Fruit fly (Drosophila melanogaster) whole organism, embryonic: ENCODE data around the gene Spn75F.

Source experiments
- ATbp ChIP-seq: fragments of 200-800 bp; sonication (Bioruptor generic); optimal IDR thresholded peaks from 2 replicates; lab custom pipeline; 2017; ENCODE audit warnings: missing biosample characterization, mild to moderate bottlenecking, missing genetic modification characterization, missing genetic modification reagents
- Asciz ChIP-seq: fragments of 200-800 bp; sonication (Bioruptor generic); optimal IDR thresholded peaks from 2 replicates; lab custom pipeline; 2017; ENCODE audit warnings: missing biosample characterization, mild to moderate bottlenecking, missing genetic modification characterization, missing genetic modification reagents
- Bgb ChIP-seq: fragments of 200-800 bp; sonication (Bioruptor generic); IDR thresholded peaks from 2 replicates; pipeline ENCODE4 v1.3.6; 2022; ENCODE audit warnings: missing biosample characterization, missing genetic modification characterization; ENCODE audit not compliant: partially characterized antibody
- BtbVII ChIP-seq: fragments of 200-800 bp; sonication (Bioruptor generic); optimal IDR thresholded peaks from 3 replicates; lab custom pipeline; 2017; ENCODE audit warnings: missing biosample characterization, mild to moderate bottlenecking, missing genetic modification characterization
- CG10959 ChIP-seq: fragments of 200-800 bp; sonication (Bioruptor generic); IDR thresholded peaks from 2 replicates; pipeline ENCODE4 v1.3.6; 2022; ENCODE audit warnings: missing biosample characterization, missing genetic modification characterization
- CG11696 ChIP-seq: fragments of 200-800 bp; sonication (Bioruptor generic); IDR thresholded peaks from 2 replicates; pipeline ENCODE4 v1.3.6; 2022; ENCODE audit warnings: missing biosample characterization, missing genetic modification characterization
- CG12942 ChIP-seq: fragments of 200-800 bp; sonication (Bioruptor generic); optimal IDR thresholded peaks from 3 replicates; lab custom pipeline; 2016; ENCODE audit warnings: missing biosample characterization, missing genetic modification characterization
- CG14050 ChIP-seq: fragments of 200-800 bp; sonication (Bioruptor generic); IDR thresholded peaks from 3 replicates; pipeline ENCODE4 v1.3.6; 2022; ENCODE audit warnings: missing biosample characterization, missing genetic modification characterization
- CG18599 ChIP-seq: fragments of 200-800 bp; sonication (Bioruptor generic); optimal IDR thresholded peaks from 3 replicates; lab custom pipeline; 2017; ENCODE audit warnings: missing biosample characterization, missing genetic modification characterization, mild to moderate bottlenecking, moderate library complexity, missing genetic modification reagents
- CG18764 ChIP-seq: fragments of 200-800 bp; sonication (Bioruptor generic); optimal IDR thresholded peaks from 3 replicates; lab custom pipeline; 2016; ENCODE audit warnings: missing biosample characterization, missing genetic modification characterization
- CG2678 ChIP-seq: fragments of 200-800 bp; sonication (Bioruptor generic); optimal IDR thresholded peaks from 3 replicates; lab custom pipeline; 2019; ENCODE audit warnings: missing biosample characterization, mild to moderate bottlenecking, missing genetic modification characterization, moderate library complexity
- CG2875 ChIP-seq: fragments of 200-800 bp; sonication (Bioruptor generic); optimal IDR thresholded peaks from 2 replicates; lab custom pipeline; 2017; ENCODE audit warnings: missing biosample characterization, mild to moderate bottlenecking, missing genetic modification characterization, missing genetic modification reagents
- CG31441 ChIP-seq: fragments of 200-800 bp; sonication (Bioruptor generic); IDR thresholded peaks from 2 replicates; pipeline ENCODE4 v1.3.6; 2022; ENCODE audit warnings: missing biosample characterization, missing genetic modification characterization
- CG32532 ChIP-seq: fragments of 200-800 bp; sonication (Bioruptor generic); IDR thresholded peaks from 2 replicates; pipeline ENCODE4 v1.3.6; 2022; ENCODE audit warnings: missing biosample characterization, missing genetic modification characterization
- CG32767 ChIP-seq: fragments of 200-800 bp; sonication (Bioruptor generic); IDR thresholded peaks from 2 replicates; pipeline ENCODE4 v1.3.6; 2022; ENCODE audit warnings: missing biosample characterization, missing genetic modification characterization
- CG34376 ChIP-seq: fragments of 200-800 bp; sonication (Bioruptor generic); optimal IDR thresholded peaks from 2 replicates; lab custom pipeline; 2018; ENCODE audit warnings: missing biosample characterization, mild to moderate bottlenecking, missing genetic modification characterization
- CG3847 ChIP-seq: fragments of 200-800 bp; sonication (Bioruptor generic); IDR thresholded peaks from 2 replicates; pipeline ENCODE4 v1.3.6; 2022; ENCODE audit warnings: missing biosample characterization, missing genetic modification characterization
- CG42726 ChIP-seq: fragments of 200-800 bp; sonication (Bioruptor generic); IDR thresholded peaks from 2 replicates; pipeline ENCODE4 v1.3.6; 2022; ENCODE audit warnings: missing biosample characterization, missing genetic modification characterization; ENCODE audit not compliant: partially characterized antibody
- CG4360 ChIP-seq: fragments of 200-800 bp; sonication (Bioruptor generic); IDR thresholded peaks from 2 replicates; pipeline ENCODE4 v1.3.6; 2022; ENCODE audit warnings: missing biosample characterization, missing genetic modification characterization
- CG8290 ChIP-seq, 3 experiments: fragments of 200-800 bp; sonication (Bioruptor generic); optimal IDR thresholded peaks; 2 replicates each; lab custom pipeline; 2016 to 2019; ENCODE audit warnings: missing biosample characterization in 3 of 3, missing genetic modification characterization in 3 of 3, mild to moderate bottlenecking in 2 of 3, moderate library complexity in 1 of 3
- CG8765 ChIP-seq: fragments of 200-800 bp; sonication (Bioruptor generic); IDR thresholded peaks from 2 replicates; pipeline ENCODE4 v1.3.6; 2022; ENCODE audit warnings: missing biosample characterization, missing genetic modification characterization
- CTCF ChIP-seq: fragments of 200-800 bp; sonication (Bioruptor generic); optimal IDR thresholded peaks from 2 replicates; lab custom pipeline; 2017; ENCODE audit warnings: missing biosample characterization, mild to moderate bottlenecking, missing genetic modification characterization, moderate library complexity
- Nf-YB ChIP-seq: fragments of 200-800 bp; sonication (Bioruptor generic); optimal IDR thresholded peaks from 3 replicates; lab custom pipeline; 2019; ENCODE audit warnings: missing biosample characterization, mild to moderate bottlenecking, missing genetic modification characterization, moderate library complexity
- Oli ChIP-seq: fragments of 200-800 bp; sonication (Bioruptor generic); optimal IDR thresholded peaks from 2 replicates; lab custom pipeline; 2018; ENCODE audit warnings: missing biosample characterization, mild to moderate bottlenecking, missing genetic modification characterization, moderate library complexity
- Optix ChIP-seq: fragments of 200-800 bp; sonication (Bioruptor generic); IDR thresholded peaks from 3 replicates; pipeline ENCODE4 v1.3.6; 2022; ENCODE audit warnings: missing biosample characterization, missing genetic modification characterization
- Six4 ChIP-seq: fragments of 200-800 bp; sonication (Bioruptor generic); optimal IDR thresholded peaks from 2 replicates; lab custom pipeline; 2016; ENCODE audit warnings: missing biosample characterization, missing genetic modification characterization
- ac ChIP-seq: fragments of 200-800 bp; sonication (Bioruptor generic); optimal IDR thresholded peaks from 3 replicates; lab custom pipeline; 2017; ENCODE audit warnings: missing biosample characterization, mild to moderate bottlenecking, missing genetic modification characterization
- bbx ChIP-seq: fragments of 200-800 bp; sonication (Bioruptor generic); IDR thresholded peaks from 2 replicates; pipeline ENCODE4 v1.3.6; 2022; ENCODE audit warnings: missing biosample characterization, missing genetic modification characterization; ENCODE audit not compliant: partially characterized antibody
- bcd ChIP-seq: fragments of 200-800 bp; sonication (Bioruptor generic); optimal IDR thresholded peaks from 2 replicates; lab custom pipeline; 2017; ENCODE audit warnings: missing biosample characterization, mild to moderate bottlenecking, missing genetic modification characterization
- bigmax ChIP-seq: fragments of 200-800 bp; sonication (Bioruptor generic); optimal IDR thresholded peaks from 2 replicates; lab custom pipeline; 2018; ENCODE audit warnings: missing biosample characterization, mild to moderate bottlenecking, missing genetic modification characterization
- cas ChIP-seq: fragments of 200-800 bp; sonication (Bioruptor generic); IDR thresholded peaks from 2 replicates; pipeline ENCODE4 v1.3.6; 2022; ENCODE audit warnings: missing biosample characterization, missing genetic modification characterization
- cwo ChIP-seq: fragments of 200-800 bp; sonication (Bioruptor generic); optimal IDR thresholded peaks from 3 replicates; lab custom pipeline; 2017; ENCODE audit warnings: missing biosample characterization, missing genetic modification characterization, mild to moderate bottlenecking, moderate library complexity, missing genetic modification reagents
- dimm ChIP-seq: fragments of 200-800 bp; sonication (Bioruptor generic); IDR thresholded peaks from 2 replicates; pipeline ENCODE4 v1.3.6; 2022; ENCODE audit warnings: missing biosample characterization, missing genetic modification characterization
- dysf ChIP-seq: fragments of 200-800 bp; sonication (Bioruptor generic); IDR thresholded peaks from 3 replicates; pipeline ENCODE4 v1.3.6; 2022; ENCODE audit warnings: missing biosample characterization, missing genetic modification characterization
- gcm2 ChIP-seq: fragments of 200-800 bp; sonication (Bioruptor generic); optimal IDR thresholded peaks from 2 replicates; lab custom pipeline; 2016; ENCODE audit warnings: missing biosample characterization, missing genetic modification characterization
- gem ChIP-seq: fragments of 200-800 bp; sonication (Bioruptor generic); optimal IDR thresholded peaks from 2 replicates; lab custom pipeline; 2019; ENCODE audit warnings: missing biosample characterization, mild to moderate bottlenecking, missing genetic modification characterization, moderate library complexity
- gfzf ChIP-seq: fragments of 200-800 bp; sonication (Bioruptor generic); optimal IDR thresholded peaks from 2 replicates; lab custom pipeline; 2016; ENCODE audit warnings: missing biosample characterization, mild to moderate bottlenecking, missing genetic modification characterization, moderate library complexity
- grn ChIP-seq: fragments of 200-800 bp; sonication (Bioruptor generic); optimal IDR thresholded peaks from 3 replicates; lab custom pipeline; 2017; ENCODE audit warnings: missing biosample characterization, missing genetic modification characterization
- gsb ChIP-seq: fragments of 200-800 bp; sonication (Bioruptor generic); IDR thresholded peaks from 2 replicates; pipeline ENCODE4 v1.3.6; 2022; ENCODE audit warnings: missing biosample characterization, missing genetic modification characterization
- hbn ChIP-seq: fragments of 200-800 bp; sonication (Bioruptor generic); IDR thresholded peaks from 2 replicates; pipeline ENCODE4 v1.3.6; 2022; ENCODE audit warnings: missing biosample characterization, missing genetic modification characterization; ENCODE audit not compliant: partially characterized antibody
- lola ChIP-seq, 3 experiments: fragments of >200 bp in 2 of 3; fragments of 200-800 bp in 1 of 3; sonication (Bioruptor generic) in 1 of 3; optimal IDR thresholded peaks; 2 replicates each; lab custom pipeline; 2017 to 2019; ENCODE audit warnings: missing biosample characterization in 3 of 3, missing genetic modification characterization in 3 of 3, mild to moderate bottlenecking in 1 of 3, moderate library complexity in 1 of 3
- nerfin-2 ChIP-seq: fragments of 200-800 bp; sonication (Bioruptor generic); IDR thresholded peaks from 2 replicates; pipeline ENCODE4 v1.3.6; 2022; ENCODE audit warnings: missing biosample characterization, missing genetic modification characterization; ENCODE audit not compliant: partially characterized antibody
- pros ChIP-seq: fragments of 200-800 bp; sonication (Bioruptor generic); optimal IDR thresholded peaks from 3 replicates; lab custom pipeline; 2019; ENCODE audit warnings: missing biosample characterization, mild to moderate bottlenecking, missing genetic modification characterization, moderate library complexity
- salm ChIP-seq: fragments of 200-800 bp; sonication (Bioruptor generic); optimal IDR thresholded peaks from 2 replicates; lab custom pipeline; 2018; ENCODE audit warnings: missing biosample characterization, mild to moderate bottlenecking, missing genetic modification characterization
- sens ChIP-seq: fragments of 200-800 bp; sonication (Bioruptor generic); peaks from one replicate; lab custom pipeline; 2016; ENCODE audit warnings: missing biosample characterization, missing genetic modification characterization
- shn ChIP-seq: fragments of 200-800 bp; sonication (Bioruptor generic); optimal IDR thresholded peaks from 3 replicates; lab custom pipeline; 2016; ENCODE audit warnings: missing biosample characterization, missing genetic modification characterization
- tx ChIP-seq: fragments of 200-800 bp; sonication (Bioruptor generic); optimal IDR thresholded peaks from 2 replicates; lab custom pipeline; 2016; ENCODE audit warnings: missing biosample characterization, missing genetic modification characterization
- zfh2 ChIP-seq: fragments of 200-800 bp; sonication (Bioruptor generic); optimal IDR thresholded peaks from 2 replicates; lab custom pipeline; 2016; ENCODE audit warnings: missing biosample characterization, missing genetic modification characterization

The Spn75F gene

DNA sequence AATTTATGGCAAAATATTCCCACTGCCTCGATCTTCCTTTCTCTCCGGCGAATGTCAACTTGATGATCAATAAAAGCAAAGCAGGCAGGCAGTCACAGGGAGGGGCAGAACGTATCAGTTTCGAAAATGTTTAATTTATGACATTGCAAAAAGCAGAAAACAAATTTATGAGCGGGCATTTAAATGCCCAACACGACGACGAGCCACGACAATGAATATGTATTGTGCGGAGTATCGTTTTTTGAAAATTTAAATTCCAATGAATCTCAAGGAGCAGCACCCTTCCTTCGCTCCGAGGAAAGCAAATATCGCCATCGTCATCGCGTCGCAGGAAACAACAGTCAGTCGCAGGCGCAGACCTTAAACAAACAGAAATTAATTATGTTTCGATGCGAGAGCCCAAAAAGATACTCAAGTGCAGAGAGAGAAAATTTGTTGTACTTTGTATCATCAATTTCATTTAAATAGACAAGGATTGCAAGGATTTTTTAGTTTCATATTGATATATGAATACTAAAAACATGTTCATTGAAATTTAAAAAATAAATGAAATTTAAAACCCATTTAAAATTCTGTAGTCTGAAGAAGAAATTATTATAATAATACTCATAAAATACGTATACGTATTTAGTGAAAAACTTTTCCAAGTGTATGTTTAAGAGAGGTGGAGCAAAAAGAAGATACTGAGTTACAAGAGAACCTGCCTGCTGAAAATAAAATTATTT lies 33.3 kb upstream of the Spn75F start (continued):
- TF ChIP-seq CG32767 (GFP tag; lab: Robert Waterston, UW) (no peak), Asciz (GFP tag; lab: Kevin White, UChicago) (peak; percentile 33), CG8290 (GFP tag; optimal IDR thresholded peaks at IDR 0.05; lab: Kevin White, UChicago) (peak; percentile 10), CG8290 (tag; optimal IDR thresholded peaks at IDR 0.05; lab: Kevin White, UChicago) (no peak), dysf (GFP tag; lab: Robert Waterston, UW) (peak; percentile 41; the same call in 2 of the 3 replicates), salm (tag; lab: Kevin White, UChicago) (peak; percentile 53), bbx (no peak), pros (peak; percentile 29), CG18764 (peak; percentile 29), Nf-YB (GFP tag; lab: Kevin White, UChicago) (peak; percentile 54)

dm6 chr3L:19161291-19161690 lies 31.8 kb upstream of the Spn75F start:
- TF ChIP-seq cas (GFP tag; lab: Robert Waterston, UW) (no peak), CG32532 (GFP tag; lab: Robert Waterston, UW) (no peak), ATbp (GFP tag; lab: Kevin White, UChicago) (peak; percentile 51), dimm (no peak), Oli (tag; lab: Kevin White, UChicago) (no peak), cwo (GFP tag; lab: Kevin White, UChicago) (no peak), CG42726 (GFP tag; lab: Robert Waterston, UW) (no peak), CG12942 (GFP tag; lab: Kevin White, UChicago) (no peak), sens (peak; percentile 76), zfh2 (GFP tag; lab: Kevin White, UChicago) (no peak), CG10959 (GFP tag; lab: Robert Waterston, UW) (no peak), grn (GFP tag; lab: Kevin White, UChicago) (peak; percentile 25), CG2875 (GFP tag; lab: Kevin White, UChicago) (peak; percentile 19), hbn (GFP tag; lab: Robert Waterston, UW) (no peak), CG34376 (GFP tag; lab: Kevin White, UChicago) (no peak), gsb (no peak), Six4 (GFP tag; lab: Kevin White, UChicago) (no peak), gem (peak; percentile 8), CG18599 (GFP tag; lab: Kevin White, UChicago) (peak; percentile 13), Bgb (GFP tag; lab: Robert Waterston, UW) (no peak), gcm2 (GFP tag; lab: Kevin White, UChicago) (no peak), gfzf (GFP tag; lab: Kevin White, UChicago) (no peak), shn (GFP tag; lab: Kevin White, UChicago) (no peak)

DNA sequence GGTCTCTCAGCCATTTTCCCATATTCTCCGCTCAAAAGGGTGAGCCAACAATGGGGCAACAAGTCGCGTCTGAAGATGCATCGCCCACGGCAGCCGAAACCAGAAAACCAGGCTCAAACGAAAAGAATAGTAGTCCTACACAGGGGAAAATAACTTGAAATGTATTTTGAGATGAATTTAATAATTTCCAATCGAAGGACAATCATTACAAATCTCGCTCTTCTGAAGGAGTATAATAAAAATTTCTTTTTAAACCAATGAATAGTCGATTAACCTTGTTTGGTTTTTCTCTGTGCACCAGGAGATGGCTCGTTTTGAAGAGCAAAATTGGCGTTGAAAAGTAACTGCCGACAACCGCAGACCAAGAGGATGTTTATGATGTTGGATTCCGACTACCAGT lies 30.4 kb upstream of the Spn75F start:
- TF ChIP-seq bigmax (no peak), lola (GFP tag; optimal IDR thresholded peaks at IDR 0.05; lab: Kevin White, UChicago) (peak in 1 of 3 experiments; percentile 56), Six4 (GFP tag; lab: Kevin White, UChicago) (peak; percentile 32), CG3847 (GFP tag; lab: Robert Waterston, UW) (no peak), CG14050 (no peak), Optix (GFP tag; lab: Robert Waterston, UW) (no peak), ac (GFP tag; lab: Kevin White, UChicago) (peak; percentile 42), CG2678 (tag; lab: Kevin White, UChicago) (peak; percentile 18), CG8765 (GFP tag; lab: Robert Waterston, UW) (peak; percentile 39; the same call in 1 of the 2 replicates), CG31441 (peak; percentile 54; the same call in 1 of the 2 replicates), nerfin-2 (no peak), tx (GFP tag; lab: Kevin White, UChicago) (no peak), BtbVII (GFP tag; lab: Kevin White, UChicago) (no peak), CG11696 (GFP tag; lab: Robert Waterston, UW) (0 out of 2 replicates have a peak, but pooled peaks have one; percentile 33), CTCF (GFP tag; lab: Kevin White, UChicago) (no peak), CG4360 (no peak), bcd (GFP tag; lab: Kevin White, UChicago) (no peak)
